Worm (Caenorhabditis elegans) whole organism, L1 larva: Measurements from ENCODE around the gene tmem-135.
A peak's percentile ranks its signal among the peaks of the same experiment; 100 is the strongest.

Experiments
- F16B12.6 ChIP-seq: fragments of 150-350 bp; optimal IDR thresholded peaks from 2 replicates; lab custom pipeline; 2014; ENCODE audit warnings: missing biosample characterization, missing genetic modification characterization
- Y116A8C.19 ChIP-seq: sonication (generic microtip); optimal IDR thresholded peaks from 2 replicates; lab custom pipeline; 2016; ENCODE audit warnings: missing compliant biosample characterization, missing genetic modification characterization, borderline replicate concordance
- blmp-1 ChIP-seq: fragments of 150-350 bp; optimal IDR thresholded peaks from 2 replicates; lab custom pipeline; 2014; ENCODE audit warnings: missing biosample characterization, missing genetic modification characterization
- ceh-63 ChIP-seq: fragments of 200-800 bp; sonication (Bioruptor generic); optimal IDR thresholded peaks from 2 replicates; lab custom pipeline; 2018; ENCODE audit warnings: mild to moderate bottlenecking, missing genetic modification characterization, missing compliant biosample characterization
- dpl-1 ChIP-seq, 3 experiments: fragments of 150-350 bp in 2 of 3; sonication (generic microtip) in 1 of 3; optimal IDR thresholded peaks; 2 replicates each; lab custom pipeline; 2014 to 2017; ENCODE audit warnings: missing biosample characterization in 3 of 3, missing genetic modification characterization in 3 of 3, missing genetic modification reagents in 3 of 3
- efl-1 ChIP-seq, 4 experiments: fragments of 150-350 bp; optimal IDR thresholded peaks in 3 of 4; peaks in 1 of 4; 1 replicate in 1 of 4; 2 replicates in 3 of 4; lab custom pipeline; 2014; ENCODE audit warnings: missing biosample characterization in 2 of 4, missing genetic modification characterization in 2 of 4, missing genetic modification reagents in 2 of 4
- efl-3 ChIP-seq: fragments of 200-800 bp; sonication (Bioruptor generic); optimal IDR thresholded peaks from 2 replicates; lab custom pipeline; 2018; ENCODE audit warnings: mild to moderate bottlenecking, missing genetic modification characterization, missing compliant biosample characterization
- egl-27 ChIP-seq, 2 experiments: fragments of 150-350 bp in 1 of 2; sonication (generic microtip); optimal IDR thresholded peaks; 3 replicates each; lab custom pipeline; 2017 to 2018; ENCODE audit warnings: missing biosample characterization in 2 of 2, missing genetic modification characterization in 2 of 2, missing genetic modification reagents in 2 of 2
- elt-2 ChIP-seq: sonication (generic microtip); optimal IDR thresholded peaks from 2 replicates; lab custom pipeline; 2016; ENCODE audit warnings: missing genetic modification characterization, mild to moderate bottlenecking, inconsistent platforms, missing compliant biosample characterization, missing genetic modification reagents
- elt-3 ChIP-seq, 6 experiments: fragments of 150-350 bp in 1 of 6; sonication (generic microtip); optimal IDR thresholded peaks; 2 replicates each; lab custom pipeline; 2017 to 2018; ENCODE audit warnings: missing biosample characterization in 6 of 6, missing genetic modification characterization in 6 of 6, inconsistent platforms in 1 of 6
- ets-5 ChIP-seq: fragments of 200-800 bp; sonication (Bioruptor generic); IDR thresholded peaks from 2 replicates; pipeline ENCODE4 v1.3.6; 2022; ENCODE audit warnings: missing genetic modification characterization, missing compliant biosample characterization
- fkh-10 ChIP-seq: sonication (generic microtip); optimal IDR thresholded peaks from 2 replicates; lab custom pipeline; 2017; ENCODE audit warnings: missing biosample characterization, missing genetic modification reagents, missing genetic modification characterization
- fkh-8 ChIP-seq: sonication (generic microtip); optimal IDR thresholded peaks from 2 replicates; lab custom pipeline; 2016; ENCODE audit warnings: mild to moderate bottlenecking, missing genetic modification characterization, missing compliant biosample characterization
- grh-1 ChIP-seq: fragments of 200-800 bp; sonication (Bioruptor generic); IDR thresholded peaks from 2 replicates; pipeline ENCODE4 v1.3.6; 2022; ENCODE audit warnings: missing genetic modification reagents, missing genetic modification characterization, missing compliant biosample characterization
- hlh-17 ChIP-seq: fragments of 200-800 bp; sonication (Bioruptor generic); optimal IDR thresholded peaks from 2 replicates; lab custom pipeline; 2018; ENCODE audit warnings: missing genetic modification characterization, mild to moderate bottlenecking, missing compliant biosample characterization, moderate library complexity, borderline replicate concordance
- irx-1 ChIP-seq: sonication (generic microtip); optimal IDR thresholded peaks from 2 replicates; lab custom pipeline; 2016; ENCODE audit warnings: missing genetic modification characterization, missing compliant biosample characterization
- jun-1 ChIP-seq: fragments of 150-350 bp; optimal IDR thresholded peaks from 2 replicates; lab custom pipeline; 2014; ENCODE audit warnings: missing biosample characterization, missing genetic modification reagents, missing genetic modification characterization
- lin-14 ChIP-seq: fragments of 200-800 bp; sonication (Bioruptor generic); optimal IDR thresholded peaks from 2 replicates; lab custom pipeline; 2018; ENCODE audit warnings: mild to moderate bottlenecking, missing genetic modification characterization, moderate library complexity, missing compliant biosample characterization
- lin-35 ChIP-seq, 2 experiments: fragments of 150-350 bp; optimal IDR thresholded peaks; 2 replicates each; lab custom pipeline; 2014; ENCODE audit warnings: missing biosample characterization in 2 of 2, missing genetic modification characterization in 2 of 2, missing genetic modification reagents in 2 of 2
- lsy-2 ChIP-seq, 2 experiments: fragments of 150-350 bp; optimal IDR thresholded peaks; 2 replicates each; lab custom pipeline; 2014; ENCODE audit warnings: missing biosample characterization in 2 of 2, missing genetic modification characterization in 2 of 2
- mab-9 ChIP-seq: fragments of 200-800 bp; sonication (Bioruptor generic); IDR thresholded peaks from 2 replicates; pipeline ENCODE4 v1.3.6; 2022; ENCODE audit warnings: missing genetic modification reagents, missing genetic modification characterization, missing compliant biosample characterization
- mep-1 ChIP-seq: fragments of 150-350 bp; optimal IDR thresholded peaks from 2 replicates; lab custom pipeline; 2014; ENCODE audit warnings: missing biosample characterization, missing genetic modification characterization
- nhr-20 ChIP-seq: sonication (generic microtip); optimal IDR thresholded peaks from 2 replicates; lab custom pipeline; 2016; ENCODE audit warnings: mild to moderate bottlenecking, missing genetic modification characterization, missing compliant biosample characterization
- nhr-237 ChIP-seq: fragments of 150-350 bp; optimal IDR thresholded peaks from 2 replicates; lab custom pipeline; 2014; ENCODE audit warnings: missing biosample characterization, missing genetic modification characterization
- nhr-71 ChIP-seq: sonication (generic microtip); optimal IDR thresholded peaks from 2 replicates; lab custom pipeline; 2016; ENCODE audit warnings: mild to moderate bottlenecking, missing genetic modification characterization, moderate library complexity, missing compliant biosample characterization
- nhr-77 ChIP-seq: fragments of 150-350 bp; optimal IDR thresholded peaks from 2 replicates; lab custom pipeline; 2014; ENCODE audit warnings: missing biosample characterization, missing genetic modification characterization
- nhr-85 ChIP-seq: sonication (generic microtip); peaks from one replicate; lab custom pipeline; 2016; ENCODE audit warnings: missing genetic modification characterization, inconsistent platforms, missing compliant biosample characterization
- nhr-90 ChIP-seq: sonication (generic microtip); optimal IDR thresholded peaks from 2 replicates; lab custom pipeline; 2016; ENCODE audit warnings: mild to moderate bottlenecking, missing genetic modification characterization, missing compliant biosample characterization; ENCODE audit not compliant: poor library complexity
- pag-3 ChIP-seq: sonication (generic microtip); optimal IDR thresholded peaks from 2 replicates; lab custom pipeline; 2017; ENCODE audit warnings: missing genetic modification characterization, mild to moderate bottlenecking, missing compliant biosample characterization, antibody characterized with exemption, borderline replicate concordance; ENCODE audit not compliant: insufficient read depth
- pax-3 ChIP-seq: fragments of 200-800 bp; sonication (Bioruptor generic); optimal IDR thresholded peaks from 2 replicates; lab custom pipeline; 2018; ENCODE audit warnings: mild to moderate bottlenecking, missing genetic modification characterization, moderate library complexity, missing compliant biosample characterization
- pqm-1 ChIP-seq: sonication (generic microtip); optimal IDR thresholded peaks from 3 replicates; lab custom pipeline; 2017; ENCODE audit warnings: missing biosample characterization, missing genetic modification characterization
- rnt-1 ChIP-seq: sonication (generic microtip); optimal IDR thresholded peaks from 2 replicates; lab custom pipeline; 2016; ENCODE audit warnings: mild to moderate bottlenecking, missing genetic modification characterization, moderate library complexity, missing compliant biosample characterization
- skn-1 ChIP-seq: fragments of 150-350 bp; optimal IDR thresholded peaks from 2 replicates; lab custom pipeline; 2014; ENCODE audit warnings: missing biosample characterization, missing genetic modification characterization
- snpc-4 ChIP-seq: fragments of 150-350 bp; optimal IDR thresholded peaks from 2 replicates; lab custom pipeline; 2014; ENCODE audit warnings: missing biosample characterization, missing genetic modification characterization
- snu-23 ChIP-seq: sonication (generic microtip); optimal IDR thresholded peaks from 2 replicates; lab custom pipeline; 2016; ENCODE audit warnings: missing genetic modification characterization, missing compliant biosample characterization
- sox-4 ChIP-seq: sonication (generic microtip); optimal IDR thresholded peaks from 2 replicates; lab custom pipeline; 2016; ENCODE audit warnings: missing genetic modification characterization, missing compliant biosample characterization
- swsn-7 ChIP-seq: sonication (generic microtip); optimal IDR thresholded peaks from 2 replicates; lab custom pipeline; 2016; ENCODE audit warnings: missing genetic modification characterization, missing compliant biosample characterization
- tbx-2 ChIP-seq: sonication (generic microtip); optimal IDR thresholded peaks from 2 replicates; lab custom pipeline; 2016; ENCODE audit warnings: missing genetic modification characterization, missing compliant biosample characterization
- tlp-1 ChIP-seq: fragments of 150-350 bp; optimal IDR thresholded peaks from 2 replicates; lab custom pipeline; 2014; ENCODE audit warnings: missing biosample characterization, missing genetic modification characterization
- unc-130 ChIP-seq: fragments of 150-350 bp; optimal IDR thresholded peaks from 2 replicates; lab custom pipeline; 2017; ENCODE audit warnings: missing biosample characterization, missing genetic modification characterization, inconsistent platforms
- unc-30 ChIP-seq: sonication (generic microtip); optimal IDR thresholded peaks from 2 replicates; lab custom pipeline; 2017; ENCODE audit warnings: missing biosample characterization, missing genetic modification characterization
- unc-62 ChIP-seq: fragments of 150-350 bp; optimal IDR thresholded peaks from 2 replicates; lab custom pipeline; 2014; ENCODE audit warnings: missing biosample characterization, missing genetic modification reagents, missing genetic modification characterization
- unc-86 ChIP-seq: sonication (generic microtip); optimal IDR thresholded peaks from 2 replicates; lab custom pipeline; 2016; ENCODE audit warnings: missing genetic modification characterization, missing compliant biosample characterization
- unc-98 ChIP-seq: fragments of 200-800 bp; sonication (Bioruptor generic); IDR thresholded peaks from 2 replicates; pipeline ENCODE4 v1.3.6; 2022; ENCODE audit warnings: missing genetic modification characterization, missing compliant biosample characterization
- zag-1 ChIP-seq: fragments of 150-350 bp; optimal IDR thresholded peaks from 2 replicates; lab custom pipeline; 2014; ENCODE audit warnings: missing biosample characterization, missing genetic modification characterization
- ztf-11 ChIP-seq, 2 experiments: sonication (generic microtip); optimal IDR thresholded peaks; 2 replicates each; lab custom pipeline; 2016 to 2017; ENCODE audit warnings: missing genetic modification characterization in 2 of 2, missing biosample characterization in 1 of 2, missing compliant biosample characterization in 1 of 2

tmem-135 gene

DNA sequence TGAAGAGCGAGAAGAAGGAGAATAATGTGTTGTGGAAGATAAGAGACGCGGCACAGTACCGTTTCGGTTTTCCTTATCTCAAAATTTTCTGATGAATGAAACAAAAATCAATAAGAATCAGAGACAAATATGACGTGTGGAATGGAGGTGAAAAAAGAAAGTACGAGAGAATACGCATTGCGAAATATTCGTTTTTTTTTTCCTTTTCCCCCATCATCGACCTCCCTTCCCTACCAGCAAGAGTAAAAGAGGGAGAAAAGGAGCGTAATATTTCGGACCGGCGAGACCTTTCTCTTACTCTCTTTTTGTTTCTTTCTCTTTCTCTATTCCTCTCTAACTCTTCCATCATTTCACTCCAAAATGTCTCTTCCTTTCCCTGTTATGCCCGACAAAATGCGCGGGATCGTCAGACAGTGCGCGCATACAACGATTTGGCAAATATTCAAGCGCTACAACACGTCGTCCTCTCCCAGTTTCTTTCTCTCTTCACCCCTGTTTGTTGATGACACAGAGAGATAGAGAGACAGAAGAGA lies 11.1 kb upstream of the tmem-135 start (continued):
- TF ChIP-seq mep-1 (tag; lab: Kevin White, UChicago), result peak; percentile 80
- no peak for TF ChIP-seq mab-9 (GFP tag; lab: Robert Waterston, UW)
- peak; percentile 22 for TF ChIP-seq rnt-1
- TF ChIP-seq dpl-1 (GFP tag; optimal IDR thresholded peaks at IDR 0.05; lab: Kevin White, UChicago), result peak; percentile 12 to 40 (median 38)
- no peak for TF ChIP-seq unc-86 (tag; lab: Kevin White, UChicago)
- peak; percentile 82 for TF ChIP-seq skn-1 (tag; lab: Kevin White, UChicago)
- peak; percentile 49 for TF ChIP-seq swsn-7 (tag; lab: Kevin White, UChicago)
- no peak for TF ChIP-seq ztf-11 (tag; optimal IDR thresholded peaks at IDR 0.05; lab: Kevin White, UChicago)
- no peak for TF ChIP-seq hlh-17 (GFP tag; lab: Kevin White, UChicago)
- TF ChIP-seq nhr-20 (tag; lab: Kevin White, UChicago), result peak; percentile 77
- TF ChIP-seq nhr-90 (tag; lab: Kevin White, UChicago), result peak; percentile 66
- peak; percentile 77 for TF ChIP-seq snu-23 (GFP tag; lab: Kevin White, UChicago)
- peak in 3 of 6 experiments; percentile 32 to 50 (median 39) for TF ChIP-seq elt-3 (tag; optimal IDR thresholded peaks at IDR 0.05; lab: Kevin White, UChicago)
- TF ChIP-seq fkh-8, result no peak
- TF ChIP-seq lin-35 (GFP tag; optimal IDR thresholded peaks at IDR 0.05; lab: Kevin White, UChicago), result peak in 1 of 2 experiments; percentile 36
- TF ChIP-seq efl-3 (GFP tag; lab: Kevin White, UChicago), result no peak
- TF ChIP-seq unc-30 (tag; lab: Kevin White, UChicago), result no peak
- TF ChIP-seq egl-27 (tag; optimal IDR thresholded peaks at IDR 0.05; lab: Kevin White, UChicago), result no peak
- TF ChIP-seq irx-1 (tag; lab: Kevin White, UChicago), result no peak
- no peak for TF ChIP-seq fkh-10 (GFP tag; lab: Kevin White, UChicago)
- no peak for TF ChIP-seq zag-1 (tag; lab: Kevin White, UChicago)
- TF ChIP-seq tbx-2 (tag; lab: Kevin White, UChicago), result peak; percentile 61
- no peak for TF ChIP-seq ets-5 (GFP tag; lab: Robert Waterston, UW)
- TF ChIP-seq lsy-2 (tag; optimal IDR thresholded peaks at IDR 0.05; lab: Kevin White, UChicago), result peak; percentile 28 to 61
- no peak for TF ChIP-seq pax-3
- TF ChIP-seq snpc-4 (tag; lab: Kevin White, UChicago), result no peak
- peak; percentile 77 for TF ChIP-seq elt-2 (tag; lab: Kevin White, UChicago)
- no peak for TF ChIP-seq ceh-63
- no peak for TF ChIP-seq unc-62 (GFP tag; lab: Kevin White, UChicago)
- peak; percentile 79 for TF ChIP-seq pqm-1 (tag; lab: Kevin White, UChicago)
- TF ChIP-seq unc-130 (tag; lab: Kevin White, UChicago), result peak; percentile 13

DNA sequence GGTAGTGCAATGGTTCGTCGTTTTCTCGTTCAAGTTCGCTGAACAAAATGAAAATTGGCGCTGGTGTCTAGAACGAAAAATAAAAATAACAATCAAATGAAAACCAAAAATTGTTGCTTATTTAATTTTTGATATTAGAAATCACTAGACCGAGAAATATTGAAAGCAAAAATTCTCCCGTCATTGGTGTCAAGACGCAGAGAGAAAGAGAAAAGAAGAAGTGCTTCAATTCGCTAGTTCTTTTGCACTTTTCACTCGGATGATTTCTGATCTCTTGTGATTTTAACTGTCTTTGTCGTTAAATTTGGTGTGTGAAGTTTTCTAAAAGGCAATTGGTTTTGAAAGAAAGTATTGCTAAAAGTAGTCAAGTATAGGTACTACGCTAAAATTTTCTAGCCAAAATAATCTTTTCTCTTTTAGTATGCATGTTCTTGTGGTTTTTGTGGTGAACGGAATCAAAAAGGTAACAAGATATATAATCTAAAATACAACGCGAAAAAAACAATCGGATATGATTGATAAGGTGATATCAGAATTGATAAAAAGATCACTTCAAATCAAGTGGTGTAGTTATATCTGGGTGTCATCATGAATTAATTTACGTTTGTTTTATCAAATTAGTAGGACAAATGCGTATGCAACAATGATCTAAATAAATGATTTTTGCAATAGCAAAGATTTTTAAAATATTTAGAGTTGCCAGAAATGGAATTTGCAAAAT lies 10.4 kb upstream of the tmem-135 start:
- TF ChIP-seq nhr-71 (peak; percentile 10), unc-98 (GFP tag; lab: Robert Waterston, UW) (no peak), pag-3 (no peak), nhr-85 (tag; lab: Kevin White, UChicago) (peak; percentile 77), efl-1 (optimal IDR thresholded peaks at IDR 0.05; lab: Kevin White, UChicago) (peak in 1 of 2 experiments; percentile 10), efl-1 (GFP tag; optimal IDR thresholded peaks at IDR 0.05 in 1 of 2; lab: Kevin White, UChicago) (peak in 1 of 2 experiments; percentile 55), nhr-77 (no peak), nhr-237 (tag; lab: Kevin White, UChicago) (no peak), elt-3 (tag; optimal IDR thresholded peaks at IDR 0.05; lab: Kevin White, UChicago) (peak in 5 of 6 experiments; percentile 55 to 81 (median 61)), dpl-1 (GFP tag; optimal IDR thresholded peaks at IDR 0.05; lab: Kevin White, UChicago) (no peak), jun-1 (tag; lab: Kevin White, UChicago) (no peak), lin-14 (GFP tag; lab: Kevin White, UChicago) (peak; percentile 6), sox-4 (no peak), nhr-20 (tag; lab: Kevin White, UChicago) (peak; percentile 25), tlp-1 (no peak), fkh-10 (GFP tag; lab: Kevin White, UChicago) (no peak), F16B12.6 (no peak), unc-86 (tag; lab: Kevin White, UChicago) (no peak), blmp-1 (tag; lab: Kevin White, UChicago) (peak; percentile 7), pax-3 (no peak), Y116A8C.19 (tag; lab: Kevin White, UChicago) (no peak), nhr-90 (tag; lab: Kevin White, UChicago) (no peak), grh-1 (GFP tag; lab: Robert Waterston, UW) (no peak)
